Fruit fly (Drosophila melanogaster): ENCODE data around the gene CG8326.
A peak's percentile ranks its signal among the peaks of the same experiment; 100 is the strongest.

dm6 chrX:17631996-17632612 is 2.8 kb upstream of the CG8326 start, which contains the start of the genes corolla and ND-24:
- TF ChIP-seq Crg-1 (GFP tag; optimal IDR thresholded peaks at IDR 0.05) (peak; percentile 81), toe (GFP tag; optimal IDR thresholded peaks at IDR 0.05) (no peak), CG11617 (GFP tag; optimal IDR thresholded peaks at IDR 0.05) (peak; percentile 84), kay (GFP tag; ENCODE audit: borderline replicate concordance) (no peak), CG14711 (tag; optimal IDR thresholded peaks at IDR 0.05) (peak; percentile 81), Mnt (GFP tag; optimal IDR thresholded peaks at IDR 0.05) (peak; percentile 86), CG33017 (tag; optimal IDR thresholded peaks at IDR 0.05) (peak; percentile 74), CG12768 (GFP tag; optimal IDR thresholded peaks at IDR 0.05) (peak; percentile 56), cic (GFP tag; optimal IDR thresholded peaks at IDR 0.05) (peak; percentile 10), CG5204 (GFP tag; optimal IDR thresholded peaks at IDR 0.05) (no peak), Clk (GFP tag; optimal IDR thresholded peaks at IDR 0.05) (peak; percentile 41), tj (GFP tag; optimal IDR thresholded peaks at IDR 0.05) (peak; percentile 58)
